Worm (Caenorhabditis elegans) whole organism, late embryonic: ENCODE results near the gene ceh-13.

Experiments used
- ceh-34 ChIP-seq: sonication (generic microtip); optimal IDR thresholded peaks from 2 replicates; lab custom pipeline; 2016; ENCODE audit warnings: mild to moderate bottlenecking, missing genetic modification characterization, missing compliant biosample characterization
- ceh-9 ChIP-seq: sonication (generic microtip); optimal IDR thresholded peaks from 2 replicates; lab custom pipeline; 2016; ENCODE audit warnings: mild to moderate bottlenecking, missing genetic modification characterization, inconsistent platforms, missing compliant biosample characterization
- dve-1 ChIP-seq: sonication (generic microtip); optimal IDR thresholded peaks from 2 replicates; lab custom pipeline; 2017; ENCODE audit warnings: antibody characterized with exemption, mild to moderate bottlenecking, missing genetic modification characterization, missing compliant biosample characterization
- fkh-6 ChIP-seq: sonication (generic microtip); optimal IDR thresholded peaks from 2 replicates; lab custom pipeline; 2016; ENCODE audit warnings: missing genetic modification characterization, missing compliant biosample characterization
- pha-4 ChIP-seq: fragments of 150-350 bp; optimal IDR thresholded peaks from 2 replicates; lab custom pipeline; 2018; ENCODE audit warnings: missing biosample characterization, missing genetic modification reagents, missing genetic modification characterization
- unc-55 ChIP-seq: sonication (generic microtip); optimal IDR thresholded peaks from 2 replicates; lab custom pipeline; 2017; ENCODE audit warnings: missing biosample characterization, missing genetic modification reagents, missing genetic modification characterization

- no peak for TF ChIP-seq pha-4 (tag; lab: Kevin White, UChicago)
- TF ChIP-seq dve-1 (tag; lab: Kevin White, UChicago), result no peak
- TF ChIP-seq ceh-9, result no peak
- no peak for TF ChIP-seq ceh-34 (tag; lab: Kevin White, UChicago)
- TF ChIP-seq fkh-6 (tag; lab: Kevin White, UChicago), result no peak
- TF ChIP-seq unc-55 (GFP tag; lab: Kevin White, UChicago), result no peak
These were observed 30.6 kb upstream of the ceh-13 start for ce11 chrIII:7524830-7525344.
